Worm (Caenorhabditis elegans) whole organism, L2 larva: ENCODE data around the gene C05E11.6.
A peak's percentile ranks its signal among the peaks of the same experiment; 100 is the strongest.

Source experiments
- C34F6.9 ChIP-seq: fragments of 150-350 bp; optimal IDR thresholded peaks from 2 replicates; lab custom pipeline; 2014; ENCODE audit warnings: missing biosample characterization, missing genetic modification characterization
- F13H6.1 ChIP-seq: sonication (generic microtip); optimal IDR thresholded peaks from 2 replicates; lab custom pipeline; 2016; ENCODE audit warnings: missing genetic modification characterization, missing compliant biosample characterization
- R02D3.7 ChIP-seq: fragments of 150-350 bp; optimal IDR thresholded peaks from 2 replicates; lab custom pipeline; 2014; ENCODE audit warnings: missing biosample characterization, missing genetic modification characterization
- Y55F3AM.14 ChIP-seq: fragments of 200-800 bp; sonication (Bioruptor generic); optimal IDR thresholded peaks from 2 replicates; lab custom pipeline; 2018; ENCODE audit warnings: mild to moderate bottlenecking, missing genetic modification characterization, missing compliant biosample characterization
- ZK546.5 ChIP-seq: sonication (generic microtip); optimal IDR thresholded peaks from 2 replicates; lab custom pipeline; 2017; ENCODE audit warnings: missing biosample characterization, missing genetic modification characterization
- aly-2 ChIP-seq: fragments of 150-350 bp; optimal IDR thresholded peaks from 2 replicates; lab custom pipeline; 2014; ENCODE audit warnings: missing biosample characterization, missing genetic modification characterization
- ama-1 ChIP-seq: fragments of 150-350 bp; optimal IDR thresholded peaks from 2 replicates; lab custom pipeline; 2018; ENCODE audit warnings: inconsistent platforms
- blmp-1 ChIP-seq: sonication (generic microtip); optimal IDR thresholded peaks from 2 replicates; lab custom pipeline; 2017; ENCODE audit warnings: missing genetic modification characterization, mild to moderate bottlenecking, missing compliant biosample characterization, antibody characterized with exemption, moderate library complexity; ENCODE audit not compliant: insufficient read depth
- ceh-82 ChIP-seq: fragments of 150-350 bp; optimal IDR thresholded peaks from 2 replicates; lab custom pipeline; 2014; ENCODE audit warnings: missing biosample characterization, missing genetic modification characterization
- crh-2 ChIP-seq: sonication (generic microtip); optimal IDR thresholded peaks from 2 replicates; lab custom pipeline; 2017; ENCODE audit warnings: missing biosample characterization, missing genetic modification characterization
- egl-27 ChIP-seq: sonication (generic microtip); optimal IDR thresholded peaks from 3 replicates; lab custom pipeline; 2017; ENCODE audit warnings: missing biosample characterization, missing genetic modification reagents, missing genetic modification characterization
- elt-1 ChIP-seq: fragments of 150-350 bp; optimal IDR thresholded peaks from 2 replicates; lab custom pipeline; 2014; ENCODE audit warnings: missing biosample characterization, missing genetic modification characterization
- elt-3 ChIP-seq: sonication (generic microtip); optimal IDR thresholded peaks from 2 replicates; lab custom pipeline; 2017; ENCODE audit warnings: missing biosample characterization, missing genetic modification characterization
- fos-1 ChIP-seq: fragments of 150-350 bp; optimal IDR thresholded peaks from 2 replicates; lab custom pipeline; 2014; ENCODE audit warnings: missing biosample characterization, missing genetic modification characterization
- gmeb-1 ChIP-seq: fragments of 150-350 bp; optimal IDR thresholded peaks from 2 replicates; lab custom pipeline; 2014; ENCODE audit warnings: missing biosample characterization, missing genetic modification characterization
- lin-11 ChIP-seq: fragments of 150-350 bp; sonication (generic microtip); optimal IDR thresholded peaks from 2 replicates; lab custom pipeline; 2014; ENCODE audit warnings: missing biosample characterization, missing genetic modification characterization, inconsistent platforms, mixed read lengths
- lin-13 ChIP-seq: fragments of 150-350 bp; optimal IDR thresholded peaks from 2 replicates; lab custom pipeline; 2014; ENCODE audit warnings: missing biosample characterization, missing genetic modification reagents, missing genetic modification characterization
- lin-39 ChIP-seq: fragments of 150-350 bp; optimal IDR thresholded peaks from 2 replicates; lab custom pipeline; 2014; ENCODE audit warnings: missing biosample characterization, missing genetic modification reagents, missing genetic modification characterization
- lsy-2 ChIP-seq, 2 experiments: fragments of 150-350 bp in 1 of 2; sonication (generic microtip) in 1 of 2; optimal IDR thresholded peaks; 2 replicates each; lab custom pipeline; 2014 to 2017; ENCODE audit warnings: missing biosample characterization in 2 of 2, missing genetic modification characterization in 2 of 2
- mab-5 ChIP-seq: fragments of 150-350 bp; optimal IDR thresholded peaks from 2 replicates; lab custom pipeline; 2014; ENCODE audit warnings: missing biosample characterization, missing genetic modification characterization
- mbf-1 ChIP-seq: sonication (generic microtip); optimal IDR thresholded peaks from 2 replicates; lab custom pipeline; 2017; ENCODE audit warnings: missing biosample characterization, missing genetic modification characterization
- mdl-1 ChIP-seq, 2 experiments: fragments of 150-350 bp in 1 of 2; sonication (generic microtip) in 1 of 2; optimal IDR thresholded peaks; 2 replicates each; lab custom pipeline; 2017; ENCODE audit warnings: missing biosample characterization in 2 of 2, missing genetic modification characterization in 2 of 2
- nhr-10 ChIP-seq: sonication (generic microtip); optimal IDR thresholded peaks from 2 replicates; lab custom pipeline; 2017; ENCODE audit warnings: missing biosample characterization, missing genetic modification characterization
- nhr-237 ChIP-seq: fragments of 150-350 bp; optimal IDR thresholded peaks from 2 replicates; lab custom pipeline; 2014; ENCODE audit warnings: missing biosample characterization, missing genetic modification characterization
- nhr-6 ChIP-seq: fragments of 150-350 bp; optimal IDR thresholded peaks from 2 replicates; lab custom pipeline; 2014; ENCODE audit warnings: missing biosample characterization, missing genetic modification characterization
- nhr-77 ChIP-seq: fragments of 150-350 bp; optimal IDR thresholded peaks from 2 replicates; lab custom pipeline; 2014; ENCODE audit warnings: missing biosample characterization, missing genetic modification characterization
- peb-1 ChIP-seq: fragments of 150-350 bp; optimal IDR thresholded peaks from 2 replicates; lab custom pipeline; 2014; ENCODE audit warnings: missing biosample characterization, missing genetic modification characterization
- sem-4 ChIP-seq: fragments of 150-350 bp; optimal IDR thresholded peaks from 2 replicates; lab custom pipeline; 2014; ENCODE audit warnings: missing biosample characterization, missing genetic modification reagents, missing genetic modification characterization
- sma-3 ChIP-seq: sonication (generic microtip); optimal IDR thresholded peaks from 2 replicates; lab custom pipeline; 2016; ENCODE audit warnings: missing genetic modification reagents, missing genetic modification characterization, missing compliant biosample characterization
- sma-9 ChIP-seq, 2 experiments: fragments of 150-350 bp in 1 of 2; sonication (generic microtip) in 1 of 2; optimal IDR thresholded peaks; 2 replicates each; lab custom pipeline; 2014 to 2016; ENCODE audit warnings: missing genetic modification characterization in 2 of 2, mild to moderate bottlenecking in 1 of 2, missing biosample characterization in 1 of 2, missing compliant biosample characterization in 1 of 2, missing genetic modification reagents in 1 of 2, moderate library complexity in 1 of 2
- snpc-4 ChIP-seq: fragments of 150-350 bp; optimal IDR thresholded peaks from 2 replicates; lab custom pipeline; 2014; ENCODE audit warnings: missing biosample characterization, missing genetic modification characterization
- unc-39 ChIP-seq: fragments of 150-350 bp; optimal IDR thresholded peaks from 2 replicates; lab custom pipeline; 2014; ENCODE audit warnings: missing biosample characterization, missing genetic modification characterization
- unc-55 ChIP-seq: fragments of 150-350 bp; sonication (generic microtip); optimal IDR thresholded peaks from 3 replicates; lab custom pipeline; 2014; ENCODE audit warnings: missing biosample characterization, missing genetic modification reagents, missing genetic modification characterization
- unc-62 ChIP-seq: fragments of 150-350 bp; optimal IDR thresholded peaks from 2 replicates; lab custom pipeline; 2014; ENCODE audit warnings: missing biosample characterization, missing genetic modification reagents, missing genetic modification characterization
- zag-1 ChIP-seq: fragments of 150-350 bp; optimal IDR thresholded peaks from 2 replicates; lab custom pipeline; 2014; ENCODE audit warnings: missing biosample characterization, missing genetic modification characterization
- ztf-1 ChIP-seq: fragments of 200-800 bp; sonication (Bioruptor generic); conservative IDR thresholded peaks from 2 replicates; pipeline ENCODE4 v1.3.6; 2022; ENCODE audit warnings: missing genetic modification characterization, missing compliant biosample characterization
- ztf-4 ChIP-seq: fragments of 150-350 bp; optimal IDR thresholded peaks from 2 replicates; lab custom pipeline; 2014; ENCODE audit warnings: missing biosample characterization, missing genetic modification characterization

C05E11.6 gene

ce11 chrX:4532160-4532741 is 29.7 kb upstream of the C05E11.6 start, which contains the start of gene nhr-35 (continued):
- TF ChIP-seq elt-1 (tag; lab: Kevin White, UChicago) (no peak), ama-1 (peak; percentile 3), gmeb-1 (tag; lab: Kevin White, UChicago) (peak; percentile 63)

- TF ChIP-seq zag-1 (tag; lab: Kevin White, UChicago) (no peak), F13H6.1 (tag; lab: Kevin White, UChicago) (no peak), Y55F3AM.14 (GFP tag; lab: Kevin White, UChicago) (no peak), lin-39 (tag; lab: Kevin White, UChicago) (no peak), mab-5 (no peak), ZK546.5 (tag; lab: Kevin White, UChicago) (no peak), crh-2 (tag; lab: Kevin White, UChicago) (no peak), nhr-77 (tag; lab: Kevin White, UChicago) (no peak), lsy-2 (tag; optimal IDR thresholded peaks at IDR 0.05; lab: Kevin White, UChicago) (no peak), unc-55 (no peak), elt-3 (tag; lab: Kevin White, UChicago) (no peak), gmeb-1 (tag; lab: Kevin White, UChicago) (no peak), lin-13 (GFP tag; lab: Kevin White, UChicago) (no peak), ztf-4 (tag; lab: Kevin White, UChicago) (no peak), peb-1 (tag; lab: Kevin White, UChicago) (no peak), unc-39 (no peak)
Measured at ce11 chrX:4534112-4534511, 27.9 kb upstream of the C05E11.6 start.

- no peak for TF ChIP-seq blmp-1 (tag; lab: Kevin White, UChicago)
- no peak for TF ChIP-seq nhr-6 (tag; lab: Kevin White, UChicago)
- no peak for TF ChIP-seq mbf-1 (tag; lab: Kevin White, UChicago)
- no peak for TF ChIP-seq nhr-237 (tag; lab: Kevin White, UChicago)
- TF ChIP-seq snpc-4 = no peak
- TF ChIP-seq sma-9 (GFP tag; optimal IDR thresholded peaks at IDR 0.05; lab: Kevin White, UChicago) = no peak
- TF ChIP-seq sma-9 (tag; optimal IDR thresholded peaks at IDR 0.05; lab: Kevin White, UChicago) = no peak
- TF ChIP-seq ceh-82 (tag; lab: Kevin White, UChicago) = no peak
- no peak for TF ChIP-seq R02D3.7
- no peak for TF ChIP-seq ama-1
- TF ChIP-seq lin-11 = no peak
- no peak for TF ChIP-seq sem-4 (tag; lab: Kevin White, UChicago)
- TF ChIP-seq elt-1 (tag; lab: Kevin White, UChicago) = no peak
- TF ChIP-seq nhr-77 (tag; lab: Kevin White, UChicago) = no peak
- TF ChIP-seq unc-62 (GFP tag; lab: Kevin White, UChicago) = no peak
- TF ChIP-seq lsy-2 (tag; optimal IDR thresholded peaks at IDR 0.05; lab: Kevin White, UChicago) = no peak
- TF ChIP-seq C34F6.9 (tag; lab: Kevin White, UChicago) = no peak
- TF ChIP-seq ztf-1 (GFP tag; lab: Robert Waterston, UW) = no peak
- no peak for TF ChIP-seq peb-1 (tag; lab: Kevin White, UChicago)
- no peak for TF ChIP-seq aly-2 (tag; lab: Kevin White, UChicago)
Measured at ce11 chrX:4544543-4544942, 17.4 kb upstream of the C05E11.6 start, which contains the start of gene C07A12.2. Gene C07A12.2 (plus strand): TSS chrX:4544843.

ce11 chrX:4548929-4549328 is 13.0 kb upstream of the C05E11.6 start:
- no peak for TF ChIP-seq mdl-1 (tag; optimal IDR thresholded peaks at IDR 0.05; lab: Kevin White, UChicago)
- no peak for TF ChIP-seq C34F6.9 (tag; lab: Kevin White, UChicago)
- TF ChIP-seq nhr-10 (tag; lab: Kevin White, UChicago) = no peak
- TF ChIP-seq sma-3 (GFP tag; lab: Kevin White, UChicago) = no peak
- no peak for TF ChIP-seq F13H6.1 (tag; lab: Kevin White, UChicago)
- TF ChIP-seq mab-5 = no peak
- no peak for TF ChIP-seq snpc-4
- no peak for TF ChIP-seq ZK546.5 (tag; lab: Kevin White, UChicago)
- TF ChIP-seq egl-27 (tag; lab: Kevin White, UChicago) = no peak
- no peak for TF ChIP-seq fos-1 (tag; lab: Kevin White, UChicago)
